Worm (Caenorhabditis elegans) whole organism, mixed stage, embryonic: ENCODE measurements around the gene W01D2.1.

Experiments
- M03D4.4 ChIP-seq: sonication (generic microtip); optimal IDR thresholded peaks from 2 replicates; lab custom pipeline; 2017; ENCODE audit warnings: mild to moderate bottlenecking, missing genetic modification characterization, missing compliant biosample characterization
- bed-3 ChIP-seq: fragments of 200-800 bp; sonication (Bioruptor generic); optimal IDR thresholded peaks from 3 replicates; lab custom pipeline; 2018; ENCODE audit warnings: mild to moderate bottlenecking, missing genetic modification characterization, moderate library complexity, missing compliant biosample characterization
- blmp-1 ChIP-seq: fragments of 150-350 bp; optimal IDR thresholded peaks from 2 replicates; lab custom pipeline; 2014; ENCODE audit warnings: missing biosample characterization, missing genetic modification characterization
- ceh-39 ChIP-seq: fragments of 150-350 bp; optimal IDR thresholded peaks from 2 replicates; lab custom pipeline; 2014; ENCODE audit warnings: missing biosample characterization, missing genetic modification characterization
- ceh-43 ChIP-seq: fragments of 200-800 bp; sonication (Bioruptor generic); optimal IDR thresholded peaks from 2 replicates; lab custom pipeline; 2018; ENCODE audit warnings: mild to moderate bottlenecking, missing genetic modification characterization, moderate library complexity, missing compliant biosample characterization
- ces-1 ChIP-seq: fragments of 150-350 bp; optimal IDR thresholded peaks from 2 replicates; lab custom pipeline; 2014; ENCODE audit warnings: missing biosample characterization, missing genetic modification reagents, missing genetic modification characterization
- cnd-1 ChIP-seq: fragments of 200-800 bp; sonication (Bioruptor generic); optimal IDR thresholded peaks from 2 replicates; lab custom pipeline; 2018; ENCODE audit warnings: mild to moderate bottlenecking, missing genetic modification characterization, missing compliant biosample characterization
- drap-1 ChIP-seq: fragments of 200-800 bp; sonication (Bioruptor generic); optimal IDR thresholded peaks from 3 replicates; lab custom pipeline; 2018; ENCODE audit warnings: mild to moderate bottlenecking, missing genetic modification characterization, missing compliant biosample characterization
- elt-1 ChIP-seq: sonication (generic microtip); optimal IDR thresholded peaks from 2 replicates; lab custom pipeline; 2017; ENCODE audit warnings: missing genetic modification characterization, mild to moderate bottlenecking, missing compliant biosample characterization, antibody characterized with exemption, moderate library complexity, borderline replicate concordance; ENCODE audit not compliant: insufficient read depth
- elt-3 ChIP-seq: fragments of 150-350 bp; optimal IDR thresholded peaks from 2 replicates; lab custom pipeline; 2014; ENCODE audit warnings: missing biosample characterization, missing genetic modification characterization
- ham-2 ChIP-seq: fragments of 200-800 bp; sonication (Bioruptor generic); optimal IDR thresholded peaks from 2 replicates; lab custom pipeline; 2018; ENCODE audit warnings: mild to moderate bottlenecking, missing genetic modification characterization, missing compliant biosample characterization
- hlh-1 ChIP-seq: fragments of 150-350 bp; optimal IDR thresholded peaks from 2 replicates; lab custom pipeline; 2014; ENCODE audit warnings: missing biosample characterization, missing genetic modification reagents, missing genetic modification characterization
- lin-32 ChIP-seq: fragments of 200-800 bp; sonication (Bioruptor generic); optimal IDR thresholded peaks from 2 replicates; lab custom pipeline; 2018; ENCODE audit warnings: mild to moderate bottlenecking, missing genetic modification characterization, missing compliant biosample characterization
- lsy-2 ChIP-seq: fragments of 150-350 bp; optimal IDR thresholded peaks from 2 replicates; lab custom pipeline; 2014; ENCODE audit warnings: missing biosample characterization, missing genetic modification characterization
- mab-5 ChIP-seq: fragments of 150-350 bp; optimal IDR thresholded peaks from 2 replicates; lab custom pipeline; 2014; ENCODE audit warnings: missing biosample characterization, missing genetic modification characterization
- mep-1 ChIP-seq: fragments of 150-350 bp; optimal IDR thresholded peaks from 2 replicates; lab custom pipeline; 2017; ENCODE audit warnings: missing biosample characterization, missing genetic modification reagents, missing genetic modification characterization, inconsistent platforms
- mls-2 ChIP-seq: sonication (generic microtip); optimal IDR thresholded peaks from 2 replicates; lab custom pipeline; 2016; ENCODE audit warnings: mild to moderate bottlenecking, missing genetic modification characterization, moderate library complexity, missing compliant biosample characterization
- nhr-12 ChIP-seq: fragments of 150-350 bp; optimal IDR thresholded peaks from 2 replicates; lab custom pipeline; 2014; ENCODE audit warnings: missing biosample characterization, missing genetic modification characterization
- nhr-2 ChIP-seq: fragments of 150-350 bp; optimal IDR thresholded peaks from 2 replicates; lab custom pipeline; 2014; ENCODE audit warnings: missing biosample characterization, missing genetic modification characterization
- nhr-237 ChIP-seq: fragments of 150-350 bp; optimal IDR thresholded peaks from 2 replicates; lab custom pipeline; 2014; ENCODE audit warnings: missing biosample characterization, missing genetic modification characterization
- nhr-28 ChIP-seq: fragments of 150-350 bp; optimal IDR thresholded peaks from 2 replicates; lab custom pipeline; 2014; ENCODE audit warnings: missing biosample characterization, missing genetic modification characterization
- nhr-76 ChIP-seq: sonication (generic microtip); optimal IDR thresholded peaks from 2 replicates; lab custom pipeline; 2017; ENCODE audit warnings: missing biosample characterization, missing genetic modification characterization
- pha-4 ChIP-seq: fragments of 150-350 bp; optimal IDR thresholded peaks from 2 replicates; lab custom pipeline; 2018; ENCODE audit warnings: missing biosample characterization, missing genetic modification reagents, missing genetic modification characterization
- snpc-4 ChIP-seq: fragments of 150-350 bp; optimal IDR thresholded peaks from 2 replicates; lab custom pipeline; 2014; ENCODE audit warnings: missing biosample characterization, missing genetic modification characterization
- unc-120 ChIP-seq: sonication (generic microtip); optimal IDR thresholded peaks from 2 replicates; lab custom pipeline; 2017; ENCODE audit warnings: missing genetic modification characterization, missing compliant biosample characterization; ENCODE audit not compliant: poor library complexity, severe bottlenecking
- unc-39 ChIP-seq: fragments of 150-350 bp; optimal IDR thresholded peaks from 2 replicates; lab custom pipeline; 2014; ENCODE audit warnings: missing biosample characterization, missing genetic modification characterization
- unc-62 ChIP-seq: fragments of 150-350 bp; optimal IDR thresholded peaks from 2 replicates; lab custom pipeline; 2014; ENCODE audit warnings: missing biosample characterization, missing genetic modification reagents, missing genetic modification characterization
- zip-8 ChIP-seq: fragments of 150-350 bp; optimal IDR thresholded peaks from 2 replicates; lab custom pipeline; 2014; ENCODE audit warnings: missing biosample characterization, missing genetic modification characterization
- ztf-11 ChIP-seq: fragments of 150-350 bp; optimal IDR thresholded peaks from 2 replicates; lab custom pipeline; 2014; ENCODE audit warnings: missing biosample characterization, missing genetic modification characterization

The W01D2.1 gene

DNA sequence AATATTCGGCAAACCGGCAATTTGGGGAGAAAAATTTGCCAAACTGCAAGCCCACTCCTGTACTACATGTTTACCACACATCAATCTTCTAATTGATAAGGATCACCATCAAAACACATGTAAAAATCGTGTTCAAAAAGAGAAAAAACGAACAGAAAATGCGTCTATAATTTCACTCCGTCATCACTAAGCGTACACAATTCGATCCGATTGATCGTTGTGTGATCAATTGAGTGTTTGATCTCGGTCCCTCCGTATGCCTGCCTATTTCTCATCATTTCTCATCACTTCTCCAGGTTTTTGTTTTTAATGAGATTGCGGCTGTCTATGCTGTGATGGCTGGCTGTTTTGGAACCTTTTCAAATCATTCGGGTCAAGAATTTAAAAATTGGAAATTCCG lies 10.1 kb downstream of the W01D2.1 start:
- no peak for TF ChIP-seq blmp-1 (tag; lab: Kevin White, UChicago)
- TF ChIP-seq unc-39 (tag; lab: Kevin White, UChicago), result no peak
- TF ChIP-seq, all 35 proteins: peak for 0

DNA sequence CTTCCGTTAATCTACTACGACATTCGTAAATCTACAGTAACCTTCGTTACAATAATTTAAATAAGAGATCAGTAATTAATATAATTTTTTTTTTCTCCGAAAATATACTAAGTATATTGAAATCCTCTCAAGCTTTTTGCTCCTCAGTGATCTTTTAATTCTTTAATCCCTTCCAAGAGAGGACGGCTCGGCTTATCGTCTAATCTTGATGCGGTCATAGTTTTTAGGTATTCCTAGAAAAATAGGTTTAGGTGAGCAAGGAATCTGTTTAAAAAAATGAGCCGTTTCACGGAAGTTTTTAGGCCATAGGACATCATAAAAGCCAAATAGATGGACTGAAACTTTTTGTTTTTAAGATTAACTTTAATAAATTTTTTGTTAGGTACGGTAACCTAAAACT lies 16.7 kb downstream of the W01D2.1 start:
- no peak for TF ChIP-seq cnd-1 (tag; lab: Kevin White, UChicago)
- TF ChIP-seq zip-8 (tag; lab: Kevin White, UChicago), result no peak
- TF ChIP-seq mls-2 (tag; lab: Kevin White, UChicago), result no peak
- TF ChIP-seq blmp-1 (tag; lab: Kevin White, UChicago), result no peak
- no peak for TF ChIP-seq unc-120
- no peak for TF ChIP-seq ztf-11 (tag; lab: Kevin White, UChicago)
- TF ChIP-seq nhr-28 (tag; lab: Kevin White, UChicago), result no peak
- no peak for TF ChIP-seq ceh-43 (GFP tag; lab: Kevin White, UChicago)
- TF ChIP-seq bed-3 (GFP tag; lab: Kevin White, UChicago), result no peak
- TF ChIP-seq, all 35 proteins: peak for 0

DNA sequence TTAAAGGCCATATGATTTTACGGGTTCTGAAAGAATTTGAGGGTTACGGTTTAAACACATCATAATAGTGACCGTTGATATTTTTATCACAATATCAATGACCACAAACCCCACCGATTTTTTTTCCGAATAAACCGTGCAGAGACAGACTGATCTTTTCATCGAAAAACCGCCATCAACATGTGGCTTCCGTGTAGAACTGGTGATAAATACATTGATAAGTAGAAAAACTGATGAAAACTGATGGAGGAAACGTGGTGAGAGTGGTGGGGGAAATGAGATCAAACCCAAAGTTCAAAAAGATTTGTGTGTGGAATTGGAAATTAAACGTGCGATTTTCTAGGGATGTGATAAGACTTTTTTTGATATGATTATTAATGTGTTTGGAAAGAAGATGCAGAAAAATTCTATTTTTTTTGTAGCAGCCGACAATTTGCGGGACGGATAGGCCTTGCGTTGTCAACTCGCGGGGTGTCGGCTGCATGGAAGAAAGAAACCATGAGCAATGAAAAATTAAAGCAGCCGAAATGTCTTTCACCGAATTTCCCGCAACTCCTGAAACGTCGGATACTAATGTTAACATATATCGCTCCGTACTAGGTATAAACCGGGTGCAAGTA lies 23.4 kb downstream of the W01D2.1 start:
- TF ChIP-seq ceh-39 (tag; lab: Kevin White, UChicago), result no peak
- TF ChIP-seq unc-62 (GFP tag; lab: Kevin White, UChicago), result no peak
- TF ChIP-seq blmp-1 (tag; lab: Kevin White, UChicago), result no peak

- TF ChIP-seq drap-1 (GFP tag; lab: Kevin White, UChicago) (no peak), lin-32 (GFP tag; lab: Kevin White, UChicago) (no peak), ztf-11 (tag; lab: Kevin White, UChicago) (no peak), blmp-1 (tag; lab: Kevin White, UChicago) (no peak), snpc-4 (tag; lab: Kevin White, UChicago) (no peak), nhr-12 (tag; lab: Kevin White, UChicago) (no peak), pha-4 (tag; lab: Kevin White, UChicago) (no peak)
Measured at ce11 chrII:14841253-14841652, 25.9 kb downstream of the W01D2.1 start.

DNA sequence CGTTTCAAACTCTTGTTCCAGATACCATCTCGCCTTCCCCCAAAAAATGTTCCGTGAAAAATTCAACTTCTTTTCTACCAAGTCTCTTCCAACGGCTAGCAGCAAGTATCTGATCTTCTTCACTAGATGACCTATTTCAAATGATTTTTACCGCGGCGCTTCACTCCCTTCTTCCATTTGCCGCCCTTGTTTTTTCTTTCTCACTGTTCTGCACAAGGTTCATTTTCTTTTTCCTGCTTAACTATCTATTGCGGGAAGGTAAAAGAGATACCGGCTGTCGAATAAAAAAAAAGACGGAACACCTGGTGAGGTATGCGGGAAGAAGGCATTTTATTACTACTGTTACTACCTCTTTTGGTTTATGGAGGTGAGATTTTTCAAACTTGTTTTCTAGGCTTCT lies 27.7 kb downstream of the W01D2.1 start, which contains the start of gene cdh-7:
cdh-7 (plus strand) TSS at position 214 of the 400 bp plus-strand sequence.
- TF ChIP-seq nhr-237 (tag; lab: Kevin White, UChicago) (no peak), ceh-43 (GFP tag; lab: Kevin White, UChicago) (no peak), unc-62 (GFP tag; lab: Kevin White, UChicago) (no peak), bed-3 (GFP tag; lab: Kevin White, UChicago) (no peak), nhr-2 (tag; lab: Kevin White, UChicago) (no peak), cnd-1 (tag; lab: Kevin White, UChicago) (no peak), zip-8 (tag; lab: Kevin White, UChicago) (no peak), blmp-1 (tag; lab: Kevin White, UChicago) (no peak), nhr-76 (no peak), ham-2 (no peak), elt-1 (no peak), nhr-12 (tag; lab: Kevin White, UChicago) (no peak), elt-3 (tag; lab: Kevin White, UChicago) (no peak), mls-2 (tag; lab: Kevin White, UChicago) (no peak), unc-120 (no peak)

DNA sequence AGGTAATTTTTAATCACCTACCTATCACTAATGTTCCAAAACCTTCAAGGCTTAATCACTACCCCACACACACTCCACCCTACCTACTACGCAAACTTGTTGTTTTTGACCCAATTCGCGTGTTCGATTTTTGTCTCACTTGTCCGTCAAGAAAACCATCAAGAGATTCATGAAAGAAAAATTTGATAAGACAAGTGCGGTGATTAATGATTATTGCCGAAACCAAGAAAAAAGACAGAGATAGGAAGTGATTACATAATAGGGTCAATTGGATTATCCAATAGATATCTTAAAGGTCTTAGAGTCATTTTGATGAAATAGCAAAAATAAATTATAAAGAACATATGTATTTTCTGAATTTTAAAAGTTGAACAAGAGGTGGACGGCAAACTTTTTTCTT lies 28.9 kb downstream of the W01D2.1 start:
- no peak for TF ChIP-seq ham-2
- TF ChIP-seq mab-5 (tag; lab: Kevin White, UChicago), result no peak
- TF ChIP-seq nhr-76, result no peak
- no peak for TF ChIP-seq ceh-43 (GFP tag; lab: Kevin White, UChicago)

ce11 chrII:14849897-14850296 lies 34.6 kb downstream of the W01D2.1 start:
- no peak for TF ChIP-seq blmp-1 (tag; lab: Kevin White, UChicago)
- TF ChIP-seq ham-2, result no peak
- no peak for TF ChIP-seq unc-62 (GFP tag; lab: Kevin White, UChicago)
- TF ChIP-seq unc-120, result no peak
- no peak for TF ChIP-seq nhr-2 (tag; lab: Kevin White, UChicago)
- TF ChIP-seq M03D4.4 (tag; lab: Kevin White, UChicago), result no peak
- TF ChIP-seq lin-32 (GFP tag; lab: Kevin White, UChicago), result no peak
- no peak for TF ChIP-seq lsy-2 (tag; lab: Kevin White, UChicago)
- no peak for TF ChIP-seq elt-3 (tag; lab: Kevin White, UChicago)
- no peak for TF ChIP-seq snpc-4 (tag; lab: Kevin White, UChicago)
- TF ChIP-seq pha-4 (tag; lab: Kevin White, UChicago), result no peak
- TF ChIP-seq ces-1 (GFP tag; lab: Kevin White, UChicago), result no peak
- TF ChIP-seq ceh-43 (GFP tag; lab: Kevin White, UChicago), result no peak
- no peak for TF ChIP-seq ceh-39 (tag; lab: Kevin White, UChicago)
- TF ChIP-seq mab-5 (tag; lab: Kevin White, UChicago), result no peak
- TF ChIP-seq mep-1, result no peak
- TF ChIP-seq hlh-1 (tag; lab: Kevin White, UChicago), result no peak
- TF ChIP-seq, all 35 proteins: peak for 0
